Fruit fly (Drosophila melanogaster) whole organism, pupa: ENCODE data around the gene Baldspot.

Experiments used
- CG10348 ChIP-seq: fragments of 200-800 bp; sonication (Bioruptor generic); IDR thresholded peaks from 2 replicates; pipeline ENCODE4 v1.3.6; 2022; ENCODE audit warnings: missing biosample characterization, missing genetic modification characterization
- CG12605 ChIP-seq: fragments of 200-800 bp; sonication (Bioruptor generic); IDR thresholded peaks from 2 replicates; pipeline ENCODE4 v1.3.6; 2022; ENCODE audit warnings: missing biosample characterization, missing genetic modification characterization
- CG13204 ChIP-seq: fragments of 200-800 bp; sonication (Bioruptor generic); optimal IDR thresholded peaks from 2 replicates; lab custom pipeline; 2018; ENCODE audit warnings: missing biosample characterization, mild to moderate bottlenecking, missing genetic modification characterization, moderate library complexity
- CG14655 ChIP-seq: fragments of 200-800 bp; sonication (Bioruptor generic); optimal IDR thresholded peaks from 3 replicates; lab custom pipeline; 2017; ENCODE audit warnings: mild to moderate bottlenecking, missing biosample characterization, missing genetic modification reagents, missing genetic modification characterization
- CG15710 ChIP-seq: fragments of 200-800 bp; sonication (Bioruptor generic); optimal IDR thresholded peaks from 2 replicates; lab custom pipeline; 2018; ENCODE audit warnings: missing biosample characterization, mild to moderate bottlenecking, missing genetic modification characterization, moderate library complexity
- CG17806 ChIP-seq: fragments of 200-800 bp; sonication (Bioruptor generic); optimal IDR thresholded peaks from 2 replicates; lab custom pipeline; 2018; ENCODE audit warnings: missing biosample characterization, mild to moderate bottlenecking, missing genetic modification characterization, moderate library complexity
- CG32121 ChIP-seq: fragments of 200-800 bp; sonication (Bioruptor generic); IDR thresholded peaks from 2 replicates; pipeline ENCODE4 v1.3.6; 2022; ENCODE audit warnings: missing biosample characterization, missing genetic modification characterization
- CG34367 ChIP-seq: fragments of 200-800 bp; sonication (Bioruptor generic); optimal IDR thresholded peaks from 2 replicates; lab custom pipeline; 2018; ENCODE audit warnings: missing biosample characterization, mild to moderate bottlenecking, missing genetic modification characterization
- CG4496 ChIP-seq: fragments of 200-800 bp; sonication (Bioruptor generic); IDR thresholded peaks from 3 replicates; pipeline ENCODE4 v1.3.6; 2022; ENCODE audit warnings: missing biosample characterization, missing genetic modification characterization
- CG8159 ChIP-seq: fragments of 200-800 bp; sonication (Bioruptor generic); optimal IDR thresholded peaks from 3 replicates; lab custom pipeline; 2018; ENCODE audit warnings: missing biosample characterization, mild to moderate bottlenecking, missing genetic modification characterization, moderate library complexity
- CG8301 ChIP-seq: fragments of 200-800 bp; sonication (Bioruptor generic); optimal IDR thresholded peaks from 2 replicates; lab custom pipeline; 2018; ENCODE audit warnings: missing biosample characterization, mild to moderate bottlenecking, missing genetic modification characterization
- CG9948 ChIP-seq: fragments of 200-800 bp; sonication (Bioruptor generic); optimal IDR thresholded peaks from 2 replicates; lab custom pipeline; 2018; ENCODE audit warnings: missing biosample characterization, mild to moderate bottlenecking, missing genetic modification characterization, moderate library complexity
- D1 ChIP-seq: fragments of 200-800 bp; sonication (Bioruptor generic); optimal IDR thresholded peaks from 2 replicates; lab custom pipeline; 2018; ENCODE audit warnings: missing biosample characterization, mild to moderate bottlenecking, missing genetic modification characterization, moderate library complexity
- EcR ChIP-seq: fragments of 200-800 bp; sonication (Bioruptor generic); optimal IDR thresholded peaks from 3 replicates; lab custom pipeline; 2019; ENCODE audit warnings: missing biosample characterization, missing genetic modification characterization, mild to moderate bottlenecking, moderate library complexity, missing genetic modification reagents
- Ets98B ChIP-seq: fragments of 200-800 bp; sonication (Bioruptor generic); IDR thresholded peaks from 2 replicates; pipeline ENCODE4 v1.3.6; 2022; ENCODE audit warnings: missing biosample characterization, missing genetic modification characterization
- Pif1A ChIP-seq: fragments of 200-800 bp; sonication (Bioruptor generic); optimal IDR thresholded peaks from 3 replicates; lab custom pipeline; 2016; ENCODE audit warnings: missing biosample characterization, missing genetic modification characterization
- Pif1B ChIP-seq: fragments of 200-800 bp; sonication (Bioruptor generic); optimal IDR thresholded peaks from 3 replicates; lab custom pipeline; 2016; ENCODE audit warnings: missing biosample characterization, missing genetic modification characterization
- Snoo ChIP-seq: fragments of 200-800 bp; sonication (Bioruptor generic); optimal IDR thresholded peaks from 3 replicates; lab custom pipeline; 2017; ENCODE audit warnings: missing biosample characterization, mild to moderate bottlenecking, missing genetic modification characterization, inconsistent platforms
- fd96Ca ChIP-seq: fragments of 200-800 bp; sonication (Bioruptor generic); IDR thresholded peaks from 3 replicates; pipeline ENCODE4 v1.3.6; 2022; ENCODE audit warnings: missing biosample characterization, missing genetic modification characterization
- gl ChIP-seq: fragments of 200-800 bp; sonication (Bioruptor generic); optimal IDR thresholded peaks from 2 replicates; lab custom pipeline; 2018; ENCODE audit warnings: missing biosample characterization, mild to moderate bottlenecking, missing genetic modification characterization
- rn ChIP-seq: fragments of 200-800 bp; sonication (Bioruptor generic); IDR thresholded peaks from 2 replicates; pipeline ENCODE4 v1.3.6; 2022; ENCODE audit warnings: missing biosample characterization, missing genetic modification characterization

The Baldspot gene

DNA sequence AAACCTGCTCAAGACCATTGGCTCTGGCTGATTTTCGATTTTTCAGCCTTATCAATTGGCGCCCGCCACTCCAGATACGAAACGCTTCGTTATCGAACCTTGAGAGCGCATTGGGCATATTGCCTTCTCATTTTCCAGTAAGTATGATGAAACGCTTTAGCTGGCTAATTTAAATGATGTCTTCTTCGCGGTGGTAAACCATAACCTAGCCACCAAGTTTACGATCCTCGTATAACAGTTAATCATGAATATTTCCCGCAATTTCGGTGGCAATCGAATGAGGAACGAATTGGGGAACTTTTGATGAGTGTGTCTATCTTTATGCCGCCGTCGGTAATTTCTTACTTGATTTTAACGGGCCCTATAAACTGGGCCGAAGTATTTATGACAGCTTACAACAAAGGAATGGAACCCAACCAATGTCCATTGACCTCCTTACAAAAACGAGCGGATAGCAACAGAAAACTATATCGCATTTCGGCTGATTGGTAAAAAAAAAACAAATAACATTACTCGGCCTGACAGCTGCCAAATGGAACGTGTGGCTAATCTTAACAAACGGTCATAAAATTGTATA is 5.1 kb upstream of the Baldspot start:
- TF ChIP-seq Pif1B (no peak), EcR (GFP tag; lab: Kevin White, UChicago) (no peak), CG12605 (GFP tag; lab: Robert Waterston, UW) (no peak), Pif1A (GFP tag; lab: Kevin White, UChicago) (no peak), CG34367 (tag; lab: Kevin White, UChicago) (no peak), Snoo (tag; lab: Kevin White, UChicago) (no peak), CG14655 (no peak), rn (GFP tag; lab: Robert Waterston, UW) (no peak), CG17806 (tag; lab: Kevin White, UChicago) (no peak), CG32121 (GFP tag; lab: Robert Waterston, UW) (no peak), CG10348 (GFP tag; lab: Robert Waterston, UW) (no peak), CG9948 (no peak), CG8301 (tag; lab: Kevin White, UChicago) (no peak), CG8159 (no peak), gl (tag; lab: Kevin White, UChicago) (no peak), CG4496 (GFP tag; lab: Robert Waterston, UW) (no peak), CG13204 (GFP tag; lab: Kevin White, UChicago) (no peak), Ets98B (GFP tag; lab: Robert Waterston, UW) (no peak)

DNA sequence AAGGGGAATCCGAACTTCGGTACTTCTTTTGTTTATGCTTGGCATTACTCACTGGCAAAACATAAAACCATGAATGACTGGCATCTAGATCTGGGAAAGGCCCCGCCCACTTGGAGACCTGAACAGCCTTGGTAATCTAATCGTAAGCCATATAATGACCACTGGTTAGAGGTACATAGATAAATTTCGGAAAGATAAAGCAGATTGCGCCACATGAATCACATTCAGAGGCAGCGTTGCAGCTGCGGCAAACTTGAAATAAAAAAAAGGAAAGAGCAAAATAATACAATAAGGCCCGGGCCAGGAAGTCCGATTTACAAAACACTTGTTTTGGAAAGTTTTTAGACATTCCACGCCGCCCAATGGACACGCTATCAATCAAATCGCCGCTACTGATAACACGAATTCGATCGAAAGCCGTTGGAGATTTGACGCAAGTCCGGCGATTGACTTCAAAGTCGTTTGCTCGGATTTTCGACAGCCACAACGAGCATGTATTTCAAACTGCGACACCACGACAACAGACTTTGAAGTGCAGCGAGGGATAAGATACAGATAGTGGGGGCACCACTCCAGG is 2.8 kb upstream of the Baldspot start:
- TF ChIP-seq CG15710 (tag; lab: Kevin White, UChicago) = no peak
- TF ChIP-seq D1 (tag; lab: Kevin White, UChicago) = no peak
- TF ChIP-seq Snoo (tag; lab: Kevin White, UChicago) = no peak
- no peak for TF ChIP-seq CG10348 (GFP tag; lab: Robert Waterston, UW)
- no peak for TF ChIP-seq CG4496 (GFP tag; lab: Robert Waterston, UW)
- no peak for TF ChIP-seq EcR (GFP tag; lab: Kevin White, UChicago)
- no peak for TF ChIP-seq CG9948
- no peak for TF ChIP-seq CG8301 (tag; lab: Kevin White, UChicago)
- TF ChIP-seq rn (GFP tag; lab: Robert Waterston, UW) = no peak
- no peak for TF ChIP-seq CG32121 (GFP tag; lab: Robert Waterston, UW)
- no peak for TF ChIP-seq Pif1A (GFP tag; lab: Kevin White, UChicago)
- TF ChIP-seq CG8159 = no peak
- no peak for TF ChIP-seq CG17806 (tag; lab: Kevin White, UChicago)
- TF ChIP-seq fd96Ca (GFP tag; lab: Robert Waterston, UW) = no peak
- TF ChIP-seq CG34367 (tag; lab: Kevin White, UChicago) = no peak
- TF ChIP-seq Pif1B = no peak
- no peak for TF ChIP-seq CG14655

DNA sequence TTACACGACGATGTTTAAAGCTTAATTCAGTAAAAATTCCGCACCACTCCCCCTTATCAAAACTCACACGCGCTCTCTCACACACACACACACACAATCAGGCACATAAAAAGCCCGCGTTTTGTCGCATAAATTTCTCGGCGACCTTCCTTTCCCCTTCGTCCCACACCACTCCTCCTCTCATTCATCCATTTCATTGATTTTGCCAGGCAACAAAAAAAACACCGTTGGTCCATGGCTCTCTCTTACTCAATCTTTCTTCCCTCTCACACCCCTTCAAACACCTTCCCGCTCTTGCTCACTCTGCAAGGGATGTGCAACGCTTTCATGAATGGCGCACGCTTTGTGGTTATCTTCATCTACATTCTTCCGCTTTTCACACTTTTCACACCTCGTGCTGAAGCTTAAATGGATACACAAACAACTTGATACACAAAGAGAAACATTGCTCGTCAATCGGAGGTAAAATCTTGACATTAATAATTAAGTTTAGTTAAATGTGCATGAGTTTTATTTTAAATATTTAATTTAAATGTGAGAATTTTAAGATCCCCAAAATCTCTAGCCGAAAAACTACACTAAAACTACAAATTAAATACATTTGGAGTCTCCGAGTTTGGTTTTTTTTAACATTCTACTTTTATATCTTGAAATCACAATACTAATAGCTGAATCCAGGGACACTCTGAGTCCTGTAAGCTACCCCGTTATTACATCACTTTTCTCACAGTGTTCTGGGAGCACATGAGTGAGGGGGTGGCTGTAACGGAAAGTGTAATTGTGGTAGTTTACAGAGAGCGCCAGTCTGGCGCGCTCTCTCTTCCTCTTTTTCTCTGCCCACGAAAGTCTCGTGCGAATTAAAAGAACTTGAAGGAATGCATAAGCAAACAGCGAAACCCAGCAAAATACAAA is 1.2 kb downstream of the Baldspot start:
- TF ChIP-seq CG10348 (GFP tag; lab: Robert Waterston, UW) (peak; percentile 75; the same call in 1 of the 2 replicates), EcR (GFP tag; lab: Kevin White, UChicago) (peak; percentile 7), CG34367 (tag; lab: Kevin White, UChicago) (peak; percentile 92), Pif1B (peak; percentile 96), CG12605 (GFP tag; lab: Robert Waterston, UW) (peak; percentile 87), Pif1A (GFP tag; lab: Kevin White, UChicago) (peak; percentile 97), CG17806 (tag; lab: Kevin White, UChicago) (peak; percentile 96), CG8301 (tag; lab: Kevin White, UChicago) (peak; percentile 97), CG15710 (tag; lab: Kevin White, UChicago) (peak; percentile 98), rn (GFP tag; lab: Robert Waterston, UW) (peak; percentile 96), CG14655 (peak; percentile 99), CG9948 (peak; percentile 98), CG32121 (GFP tag; lab: Robert Waterston, UW) (peak; percentile 94), CG4496 (GFP tag; lab: Robert Waterston, UW) (peak; percentile 96), gl (tag; lab: Kevin White, UChicago) (peak; percentile 90), D1 (tag; lab: Kevin White, UChicago) (peak; percentile 98), fd96Ca (GFP tag; lab: Robert Waterston, UW) (peak; percentile 95), CG8159 (peak; percentile 98), Snoo (tag; lab: Kevin White, UChicago) (peak; percentile 97), Ets98B (GFP tag; lab: Robert Waterston, UW) (peak; percentile 89), CG13204 (GFP tag; lab: Kevin White, UChicago) (peak; percentile 84)

DNA sequence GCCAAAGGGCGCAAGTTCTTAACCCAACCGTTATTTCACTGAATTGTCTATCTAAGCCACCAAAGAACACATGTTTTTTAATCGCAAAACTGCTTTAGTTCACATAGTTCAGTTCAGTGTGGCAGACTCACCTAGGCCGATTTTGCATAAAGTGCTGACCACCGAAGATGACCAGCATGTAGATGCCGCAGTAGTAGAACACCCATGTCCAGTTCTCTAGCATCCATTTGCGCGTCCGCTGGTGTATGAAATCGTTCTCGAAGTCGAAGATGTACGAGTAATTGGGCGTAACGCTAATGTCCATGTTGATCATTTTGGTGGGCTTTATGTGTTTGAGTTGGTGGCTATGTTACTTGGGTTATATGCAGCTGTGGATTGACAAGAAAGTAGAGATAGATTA is 2.3 kb downstream of the Baldspot start:
- TF ChIP-seq CG8301 (tag; lab: Kevin White, UChicago) (no peak), EcR (GFP tag; lab: Kevin White, UChicago) (no peak), CG34367 (tag; lab: Kevin White, UChicago) (no peak), CG32121 (GFP tag; lab: Robert Waterston, UW) (no peak), CG13204 (GFP tag; lab: Kevin White, UChicago) (no peak), CG10348 (GFP tag; lab: Robert Waterston, UW) (no peak), Pif1B (no peak), Pif1A (GFP tag; lab: Kevin White, UChicago) (no peak), gl (tag; lab: Kevin White, UChicago) (no peak), Snoo (tag; lab: Kevin White, UChicago) (no peak), CG8159 (no peak), CG15710 (tag; lab: Kevin White, UChicago) (no peak), CG4496 (GFP tag; lab: Robert Waterston, UW) (no peak), CG14655 (no peak), CG12605 (GFP tag; lab: Robert Waterston, UW) (no peak), CG17806 (tag; lab: Kevin White, UChicago) (no peak)
